Worm (Caenorhabditis elegans): ENCODE measurements around the gene fbxb-2.

The fbxb-2 gene

ce11 chrV:19257653-19258052, 20.5 kb upstream of the fbxb-2 start, which contains the start of gene F21D9.3:
Gene F21D9.3 (minus strand): TSS chrV:19257753.
- TF ChIP-seq nhr-19 (GFP tag; conservative IDR thresholded peaks at IDR 0.05) (no peak), skn-1 (tag; optimal IDR thresholded peaks at IDR 0.05) (no peak), pax-3 (tag; optimal IDR thresholded peaks at IDR 0.05) (no peak), efl-3 (GFP tag; optimal IDR thresholded peaks at IDR 0.05) (no peak), nhr-90 (tag; optimal IDR thresholded peaks at IDR 0.05; ENCODE audit: poor library complexity) (no peak), ama-1 (optimal IDR thresholded peaks at IDR 0.05) (no peak), alr-1 (tag; optimal IDR thresholded peaks at IDR 0.05; ENCODE audit: borderline replicate concordance) (no peak), unc-98 (GFP tag; IDR thresholded peaks at IDR 0.05) (no peak), tlp-1 (tag; optimal IDR thresholded peaks at IDR 0.05) (no peak), irx-1 (tag; optimal IDR thresholded peaks at IDR 0.05) (no peak), efl-1 (optimal IDR thresholded peaks at IDR 0.05) (no peak), efl-1 (GFP tag; optimal IDR thresholded peaks at IDR 0.05 in 1 of 2) (no peak)

ce11 chrV:19253520-19253919, 16.4 kb upstream of the fbxb-2 start, which contains the start of gene F21D9.4:
Gene F21D9.4 (plus strand): TSS chrV:19253820.
- TF ChIP-seq fkh-8 (tag; optimal IDR thresholded peaks at IDR 0.05), result no peak
- no peak for TF ChIP-seq C04F5.9 (tag; optimal IDR thresholded peaks at IDR 0.05)
- TF ChIP-seq snpc-4 (tag; optimal IDR thresholded peaks at IDR 0.05), result no peak
- TF ChIP-seq aly-2 (tag; optimal IDR thresholded peaks at IDR 0.05), result no peak
- no peak for TF ChIP-seq lin-39 (tag; optimal IDR thresholded peaks at IDR 0.05)
- TF ChIP-seq skn-1 (tag; optimal IDR thresholded peaks at IDR 0.05), result no peak
- TF ChIP-seq lin-13 (GFP tag; optimal IDR thresholded peaks at IDR 0.05), result no peak
- no peak for TF ChIP-seq ces-1 (GFP tag; optimal IDR thresholded peaks at IDR 0.05)
- TF ChIP-seq hpl-2 (GFP tag; optimal IDR thresholded peaks at IDR 0.05), result no peak
- TF ChIP-seq ets-5 (GFP tag; IDR thresholded peaks at IDR 0.05), result no peak
- TF ChIP-seq C34B4.2 (tag; optimal IDR thresholded peaks at IDR 0.05), result no peak
- TF ChIP-seq tlp-1 (tag; optimal IDR thresholded peaks at IDR 0.05), result no peak
- TF ChIP-seq isw-1 (GFP tag; IDR thresholded peaks at IDR 0.05), result no peak
- no peak for TF ChIP-seq nhr-47 (tag; optimal IDR thresholded peaks at IDR 0.05)
- no peak for TF ChIP-seq fkh-10 (GFP tag; optimal IDR thresholded peaks at IDR 0.05)
- no peak for TF ChIP-seq rnt-1 (tag; optimal IDR thresholded peaks at IDR 0.05)

- TF ChIP-seq nhr-85 (tag), result no peak
- TF ChIP-seq ceh-82 (tag; optimal IDR thresholded peaks at IDR 0.05), result no peak
- TF ChIP-seq nhr-19 (GFP tag; conservative IDR thresholded peaks at IDR 0.05), result no peak
- no peak for TF ChIP-seq unc-62 (GFP tag; optimal IDR thresholded peaks at IDR 0.05)
- TF ChIP-seq ceh-63 (GFP tag; optimal IDR thresholded peaks at IDR 0.05), result no peak
- no peak for TF ChIP-seq C04F5.9 (tag; optimal IDR thresholded peaks at IDR 0.05)
- no peak for TF ChIP-seq sup-37 (GFP tag; optimal IDR thresholded peaks at IDR 0.05)
- TF ChIP-seq sox-4 (tag; optimal IDR thresholded peaks at IDR 0.05), result no peak
- no peak for TF ChIP-seq nhr-28 (tag; optimal IDR thresholded peaks at IDR 0.05)
Measured at ce11 chrV:19251844-19252243, 14.7 kb upstream of the fbxb-2 start, which contains the start of gene F21D9.11. Gene F21D9.11 (plus strand): TSS chrV:19252144.

- TF ChIP-seq nhr-47 (tag; optimal IDR thresholded peaks at IDR 0.05) (no peak), mab-9 (GFP tag; IDR thresholded peaks at IDR 0.05) (no peak), lin-35 (GFP tag; optimal IDR thresholded peaks at IDR 0.05) (no peak), ets-5 (GFP tag; IDR thresholded peaks at IDR 0.05) (no peak), aha-1 (tag; optimal IDR thresholded peaks at IDR 0.05) (no peak), ceh-90 (tag; optimal IDR thresholded peaks at IDR 0.05) (no peak), elt-3 (tag; optimal IDR thresholded peaks at IDR 0.05) (no peak), blmp-1 (tag; optimal IDR thresholded peaks at IDR 0.05) (no peak), nhr-12 (tag; optimal IDR thresholded peaks at IDR 0.05) (no peak), tlp-1 (tag; optimal IDR thresholded peaks at IDR 0.05) (no peak), egl-13 (tag; optimal IDR thresholded peaks at IDR 0.05) (no peak), ceh-82 (tag; optimal IDR thresholded peaks at IDR 0.05) (no peak), pax-3 (tag; optimal IDR thresholded peaks at IDR 0.05) (no peak), lin-15B (tag; optimal IDR thresholded peaks at IDR 0.05) (no peak), snpc-4 (tag; optimal IDR thresholded peaks at IDR 0.05) (no peak), xbp-1 (tag; optimal IDR thresholded peaks at IDR 0.05) (no peak), C34B4.2 (tag; optimal IDR thresholded peaks at IDR 0.05) (no peak), ceh-63 (GFP tag; optimal IDR thresholded peaks at IDR 0.05) (no peak), rnt-1 (tag; optimal IDR thresholded peaks at IDR 0.05) (no peak), hlh-4 (tag; optimal IDR thresholded peaks at IDR 0.05) (no peak)
Measured at ce11 chrV:19250983-19251382, 13.9 kb upstream of the fbxb-2 start, which contains the start of gene str-81. Gene str-81 (minus strand): TSS chrV:19251083.

Measured in whole organism, L1 larva.